Worm (Caenorhabditis elegans) whole organism, young adult: ENCODE results near the gene F13E9.5.

Source experiments
- C06A6.2 ChIP-seq: fragments of 200-800 bp; sonication (Bioruptor generic); conservative IDR thresholded peaks from 2 replicates; pipeline ENCODE4 v1.3.6; 2022; ENCODE audit warnings: missing genetic modification characterization, missing compliant biosample characterization
- F33H1.4 ChIP-seq: fragments of 200-800 bp; sonication (Bioruptor generic); IDR thresholded peaks from 2 replicates; pipeline ENCODE4 v1.3.6; 2022; ENCODE audit warnings: missing genetic modification reagents, missing genetic modification characterization, missing compliant biosample characterization
- F39B2.1 ChIP-seq: fragments of 200-800 bp; sonication (Bioruptor generic); IDR thresholded peaks from 2 replicates; pipeline ENCODE4 v1.3.6; 2022; ENCODE audit warnings: missing genetic modification reagents, missing genetic modification characterization, missing compliant biosample characterization
- F52B5.7 ChIP-seq: sonication (generic microtip); optimal IDR thresholded peaks from 2 replicates; lab custom pipeline; 2016; ENCODE audit warnings: mild to moderate bottlenecking, missing genetic modification characterization, missing compliant biosample characterization
- F57C9.4 ChIP-seq: sonication (generic microtip); optimal IDR thresholded peaks from 2 replicates; lab custom pipeline; 2017; ENCODE audit warnings: mild to moderate bottlenecking, missing genetic modification characterization, missing compliant biosample characterization
- Y67H2A.10 ChIP-seq: fragments of 200-800 bp; sonication (Bioruptor generic); conservative IDR thresholded peaks from 2 replicates; pipeline ENCODE4 v1.3.6; 2022; ENCODE audit warnings: missing genetic modification reagents, missing genetic modification characterization, missing compliant biosample characterization
- akir-1 ChIP-seq: fragments of 200-800 bp; sonication (Bioruptor generic); optimal IDR thresholded peaks from 2 replicates; lab custom pipeline; 2018; ENCODE audit warnings: mild to moderate bottlenecking, missing genetic modification characterization, moderate library complexity, missing compliant biosample characterization
- ama-1 ChIP-seq, 3 experiments: fragments of 150-350 bp in 1 of 3; sonication (generic microtip) in 2 of 3; optimal IDR thresholded peaks; 2 replicates each; lab custom pipeline; 2014 to 2018; ENCODE audit warnings: missing biosample characterization in 2 of 3, missing genetic modification characterization in 2 of 3, missing genetic modification reagents in 2 of 3
- aptf-2 ChIP-seq: fragments of 200-800 bp; sonication (Bioruptor generic); conservative IDR thresholded peaks from 2 replicates; pipeline ENCODE4 v1.3.6; 2022; ENCODE audit warnings: missing genetic modification reagents, missing genetic modification characterization, missing compliant biosample characterization
- bed-1 ChIP-seq: fragments of 200-800 bp; sonication (Bioruptor generic); IDR thresholded peaks from 2 replicates; pipeline ENCODE4 v1.3.6; 2022; ENCODE audit warnings: missing genetic modification reagents, missing genetic modification characterization, missing compliant biosample characterization
- bed-2 ChIP-seq: fragments of 200-800 bp; sonication (Bioruptor generic); IDR thresholded peaks from 2 replicates; pipeline ENCODE4 v1.3.6; 2022; ENCODE audit warnings: missing genetic modification reagents, missing genetic modification characterization, missing compliant biosample characterization
- cebp-1 ChIP-seq, 2 experiments: fragments of 200-800 bp in 1 of 2; sonication (Bioruptor generic) in 1 of 2; sonication (generic microtip) in 1 of 2; IDR thresholded peaks in 1 of 2; optimal IDR thresholded peaks in 1 of 2; 2 replicates each; pipeline versions ENCODE4 v1.3.6 to Lab custom; 2017 to 2022; ENCODE audit warnings: missing compliant biosample characterization in 2 of 2, missing genetic modification characterization in 2 of 2, mild to moderate bottlenecking in 1 of 2, missing genetic modification reagents in 1 of 2, moderate library complexity in 1 of 2
- ceh-58 ChIP-seq: fragments of 200-800 bp; sonication (Bioruptor generic); IDR thresholded peaks from 2 replicates; pipeline ENCODE4 v1.3.6; 2022; ENCODE audit warnings: missing genetic modification characterization, missing compliant biosample characterization
- die-1 ChIP-seq: sonication (generic microtip); optimal IDR thresholded peaks from 2 replicates; lab custom pipeline; 2016; ENCODE audit warnings: missing genotype, mild to moderate bottlenecking, missing genetic modification characterization, missing compliant biosample characterization
- efl-1 ChIP-seq: fragments of 150-350 bp; optimal IDR thresholded peaks from 2 replicates; lab custom pipeline; 2014; ENCODE audit warnings: missing biosample characterization, missing genetic modification reagents, missing genetic modification characterization
- ets-4 ChIP-seq: fragments of 200-800 bp; sonication (Bioruptor generic); optimal IDR thresholded peaks from 2 replicates; lab custom pipeline; 2018; ENCODE audit warnings: mild to moderate bottlenecking, missing genetic modification characterization, missing compliant biosample characterization
- him-1 ChIP-seq: sonication (generic microtip); optimal IDR thresholded peaks from 2 replicates; lab custom pipeline; 2016; ENCODE audit warnings: missing genotype, missing genetic modification reagents, missing genetic modification characterization, missing compliant biosample characterization
- hmg-20 ChIP-seq: fragments of 200-800 bp; sonication (Bioruptor generic); IDR thresholded peaks from 2 replicates; pipeline ENCODE4 v1.3.6; 2022; ENCODE audit warnings: missing genetic modification reagents, missing genetic modification characterization, missing compliant biosample characterization
- let-526 ChIP-seq: fragments of 200-800 bp; sonication (Bioruptor generic); IDR thresholded peaks from 2 replicates; pipeline ENCODE4 v1.3.6; 2022; ENCODE audit warnings: missing genetic modification reagents, missing genetic modification characterization, missing compliant biosample characterization
- lin-40 ChIP-seq: sonication (generic microtip); optimal IDR thresholded peaks from 2 replicates; lab custom pipeline; 2016; ENCODE audit warnings: missing genetic modification characterization, mild to moderate bottlenecking, missing compliant biosample characterization, missing genotype, missing genetic modification reagents
- lir-1 ChIP-seq: fragments of 200-800 bp; sonication (Bioruptor generic); conservative IDR thresholded peaks from 2 replicates; pipeline ENCODE4 v1.3.6; 2022; ENCODE audit warnings: missing genetic modification reagents, missing genetic modification characterization, missing compliant biosample characterization
- madf-8 ChIP-seq: fragments of 200-800 bp; sonication (Bioruptor generic); conservative IDR thresholded peaks from 2 replicates; pipeline ENCODE4 v1.3.6; 2022; ENCODE audit warnings: missing genetic modification reagents, missing genetic modification characterization, missing compliant biosample characterization
- mel-28 ChIP-seq: sonication (generic microtip); optimal IDR thresholded peaks from 2 replicates; lab custom pipeline; 2016; ENCODE audit warnings: borderline replicate concordance, mild to moderate bottlenecking, missing genetic modification characterization, missing compliant biosample characterization
- mxl-1 ChIP-seq: sonication (generic microtip); optimal IDR thresholded peaks from 2 replicates; lab custom pipeline; 2016; ENCODE audit warnings: missing genetic modification characterization, missing compliant biosample characterization
- nfya-2 ChIP-seq: fragments of 200-800 bp; sonication (Bioruptor generic); IDR thresholded peaks from 2 replicates; pipeline ENCODE4 v1.3.6; 2022; ENCODE audit warnings: missing genetic modification reagents, missing genetic modification characterization, missing compliant biosample characterization
- nhr-179 ChIP-seq: sonication (generic microtip); optimal IDR thresholded peaks from 2 replicates; lab custom pipeline; 2016; ENCODE audit warnings: mild to moderate bottlenecking, missing genetic modification characterization, missing compliant biosample characterization
- nhr-90 ChIP-seq: sonication (generic microtip); optimal IDR thresholded peaks from 2 replicates; lab custom pipeline; 2016; ENCODE audit warnings: missing genotype, mild to moderate bottlenecking, missing genetic modification characterization, missing compliant biosample characterization
- pbrm-1 ChIP-seq: fragments of 200-800 bp; sonication (Bioruptor generic); IDR thresholded peaks from 2 replicates; pipeline ENCODE4 v1.3.6; 2022; ENCODE audit warnings: missing genetic modification reagents, missing genetic modification characterization, missing compliant biosample characterization
- sdz-38 ChIP-seq: sonication (generic microtip); optimal IDR thresholded peaks from 2 replicates; lab custom pipeline; 2016; ENCODE audit warnings: missing genotype, missing genetic modification characterization, missing compliant biosample characterization
- tbp1 ChIP-seq: fragments of 200-800 bp; sonication (Bioruptor generic); optimal IDR thresholded peaks from 2 replicates; lab custom pipeline; 2018; ENCODE audit warnings: mild to moderate bottlenecking, missing genetic modification characterization, missing compliant biosample characterization
- zim-3 ChIP-seq: sonication (generic microtip); optimal IDR thresholded peaks from 2 replicates; lab custom pipeline; 2017; ENCODE audit warnings: mild to moderate bottlenecking, missing genetic modification characterization, moderate library complexity, missing compliant biosample characterization

The F13E9.5 gene

ce11 chrIV:10889820-10890462 lies 5.8 kb upstream of the F13E9.5 start, which contains the start of gene F13E9.15:
TSS of gene F13E9.15 (minus strand) at chrIV:10889870.
- TF ChIP-seq efl-1 (GFP tag; lab: Kevin White, UChicago) (no peak), nhr-179 (tag; lab: Kevin White, UChicago) (no peak), F52B5.7 (tag; lab: Kevin White, UChicago) (no peak), nhr-90 (tag; lab: Kevin White, UChicago) (no peak), madf-8 (GFP tag; lab: Robert Waterston, UW) (no peak), tbp1 (no peak), lir-1 (GFP tag; lab: Robert Waterston, UW) (no peak)
- TF ChIP-seq, all 124 proteins: peak for 0

- TF ChIP-seq F33H1.4 (GFP tag; lab: Robert Waterston, UW) (no peak), F39B2.1 (no peak), cebp-1 (GFP tag; IDR thresholded peaks at IDR 0.05; lab: Robert Waterston, UW) (no peak), cebp-1 (tag; optimal IDR thresholded peaks at IDR 0.05; lab: Kevin White, UChicago) (no peak), lin-40 (tag; lab: Kevin White, UChicago) (no peak), akir-1 (GFP tag; lab: Kevin White, UChicago) (no peak), ceh-58 (no peak), bed-2 (no peak)
Measured at ce11 chrIV:10887285-10887684, 3.1 kb upstream of the F13E9.5 start, which contains the start of gene F13E9.16. TSS of gene F13E9.16 (minus strand) at chrIV:10887385.

ce11 chrIV:10885915-10886314 lies 1.8 kb upstream of the F13E9.5 start, which contains the start of gene srlf-11:
TSS of gene srlf-11 (minus strand) at chrIV:10886015.
- TF ChIP-seq nhr-90 (tag; lab: Kevin White, UChicago) (no peak), zim-3 (tag; lab: Kevin White, UChicago) (no peak), mel-28 (tag; lab: Kevin White, UChicago) (no peak), let-526 (GFP tag; lab: Robert Waterston, UW) (no peak), ama-1 (optimal IDR thresholded peaks at IDR 0.05; lab: Kevin White, UChicago) (no peak), ama-1 (GFP tag; optimal IDR thresholded peaks at IDR 0.05; lab: Kevin White, UChicago) (no peak), nfya-2 (GFP tag; lab: Robert Waterston, UW) (no peak), ets-4 (no peak), akir-1 (GFP tag; lab: Kevin White, UChicago) (no peak), lin-40 (tag; lab: Kevin White, UChicago) (no peak), aptf-2 (GFP tag; lab: Robert Waterston, UW) (no peak), hmg-20 (GFP tag; lab: Robert Waterston, UW) (no peak), die-1 (tag; lab: Kevin White, UChicago) (no peak), mxl-1 (tag; lab: Kevin White, UChicago) (no peak), F52B5.7 (tag; lab: Kevin White, UChicago) (no peak)

ce11 chrIV:10881230-10881629 lies 2.9 kb downstream of the F13E9.5 start, which contains the start of gene F13E9.13:
TSS of gene F13E9.13 (plus strand) at chrIV:10881546.
- TF ChIP-seq C06A6.2 (GFP tag; lab: Robert Waterston, UW) (no peak), ama-1 (optimal IDR thresholded peaks at IDR 0.05; lab: Kevin White, UChicago) (no peak), ama-1 (GFP tag; optimal IDR thresholded peaks at IDR 0.05; lab: Kevin White, UChicago) (no peak), F57C9.4 (tag; lab: Kevin White, UChicago) (no peak), Y67H2A.10 (GFP tag; lab: Robert Waterston, UW) (no peak), sdz-38 (no peak), ceh-58 (no peak), cebp-1 (GFP tag; IDR thresholded peaks at IDR 0.05; lab: Robert Waterston, UW) (no peak), cebp-1 (tag; optimal IDR thresholded peaks at IDR 0.05; lab: Kevin White, UChicago) (no peak), bed-1 (no peak), him-1 (tag; lab: Kevin White, UChicago) (no peak), F33H1.4 (GFP tag; lab: Robert Waterston, UW) (no peak), pbrm-1 (GFP tag; lab: Robert Waterston, UW) (no peak)
